Fruit fly (Drosophila melanogaster) whole organism, embryonic: ENCODE data around the gene Jarid2.

ENCODE experiments used
- Aef1 ChIP-seq: fragments of 200-800 bp; sonication (Bioruptor generic); IDR thresholded peaks from 3 replicates; pipeline ENCODE4 v1.3.6; 2022; ENCODE audit warnings: missing biosample characterization, missing genetic modification characterization
- Antp ChIP-seq: fragments of 200-800 bp; sonication (Bioruptor generic); optimal IDR thresholded peaks from 3 replicates; lab custom pipeline; 2016; ENCODE audit warnings: missing biosample characterization, missing genetic modification characterization
- CG10274 ChIP-seq: fragments of 200-800 bp; sonication (Bioruptor generic); optimal IDR thresholded peaks from 3 replicates; lab custom pipeline; 2017; ENCODE audit warnings: missing biosample characterization, mild to moderate bottlenecking, missing genetic modification characterization
- CG10565 ChIP-seq: fragments of 200-800 bp; sonication (Bioruptor generic); optimal IDR thresholded peaks from 3 replicates; lab custom pipeline; 2016; ENCODE audit warnings: missing biosample characterization, mild to moderate bottlenecking, missing genetic modification characterization
- CG10654 ChIP-seq: fragments of 200-800 bp; sonication (Bioruptor generic); optimal IDR thresholded peaks from 2 replicates; lab custom pipeline; 2016; ENCODE audit warnings: missing biosample characterization, missing genetic modification characterization
- CG11247 ChIP-seq: fragments of 200-800 bp; sonication (Bioruptor generic); IDR thresholded peaks from 2 replicates; pipeline ENCODE4 v1.3.6; 2022; ENCODE audit warnings: missing biosample characterization, missing genetic modification characterization
- CG12659 ChIP-seq: fragments of 200-800 bp; sonication (Bioruptor generic); optimal IDR thresholded peaks from 3 replicates; lab custom pipeline; 2017; ENCODE audit warnings: mild to moderate bottlenecking, missing biosample characterization, missing genetic modification reagents, missing genetic modification characterization
- CG12942 ChIP-seq: fragments of 200-800 bp; sonication (Bioruptor generic); optimal IDR thresholded peaks from 3 replicates; lab custom pipeline; 2016; ENCODE audit warnings: missing biosample characterization, missing genetic modification characterization
- CG13287 ChIP-seq: fragments of 200-800 bp; sonication (Bioruptor generic); IDR thresholded peaks from 2 replicates; pipeline ENCODE4 v1.3.6; 2022; ENCODE audit warnings: missing biosample characterization, missing genetic modification characterization; ENCODE audit not compliant: partially characterized antibody
- CG15073 ChIP-seq: fragments of 200-800 bp; sonication (Bioruptor generic); optimal IDR thresholded peaks from 2 replicates; lab custom pipeline; 2016; ENCODE audit warnings: missing biosample characterization, missing genetic modification characterization
- CG15514 ChIP-seq: fragments of 200-800 bp; sonication (Bioruptor generic); optimal IDR thresholded peaks from 3 replicates; lab custom pipeline; 2017; ENCODE audit warnings: missing biosample characterization, missing genetic modification characterization, mild to moderate bottlenecking, moderate library complexity, missing genetic modification reagents
- CG16815 ChIP-seq: fragments of 200-800 bp; sonication (Bioruptor generic); optimal IDR thresholded peaks from 3 replicates; lab custom pipeline; 2017; ENCODE audit warnings: missing biosample characterization, mild to moderate bottlenecking, missing genetic modification characterization
- CG1792 ChIP-seq: fragments of 200-800 bp; sonication (Bioruptor generic); optimal IDR thresholded peaks from 2 replicates; lab custom pipeline; 2016; ENCODE audit warnings: missing biosample characterization, missing genetic modification characterization
- CG1832 ChIP-seq: fragments of 200-800 bp; sonication (Bioruptor generic); optimal IDR thresholded peaks from 2 replicates; lab custom pipeline; 2017; ENCODE audit warnings: missing biosample characterization, mild to moderate bottlenecking, missing genetic modification characterization, inconsistent platforms
- CG2129 ChIP-seq: fragments of 200-800 bp; sonication (Bioruptor generic); IDR thresholded peaks from 2 replicates; pipeline ENCODE4 v1.3.6; 2022; ENCODE audit warnings: missing biosample characterization, missing genetic modification characterization; ENCODE audit not compliant: partially characterized antibody
- CG32767 ChIP-seq: fragments of 200-800 bp; sonication (Bioruptor generic); IDR thresholded peaks from 2 replicates; pipeline ENCODE4 v1.3.6; 2022; ENCODE audit warnings: missing biosample characterization, missing genetic modification characterization
- CG7556 ChIP-seq: fragments of 200-800 bp; sonication (Bioruptor generic); optimal IDR thresholded peaks from 2 replicates; lab custom pipeline; 2017; ENCODE audit warnings: missing biosample characterization, mild to moderate bottlenecking, missing genetic modification characterization
- CG7786 ChIP-seq: fragments of 200-800 bp; sonication (Bioruptor generic); optimal IDR thresholded peaks from 2 replicates; lab custom pipeline; 2016; ENCODE audit warnings: missing biosample characterization, missing genetic modification characterization
- CG7839 ChIP-seq: fragments of 200-800 bp; sonication (Bioruptor generic); optimal IDR thresholded peaks from 3 replicates; lab custom pipeline; 2018; ENCODE audit warnings: missing biosample characterization, mild to moderate bottlenecking, missing genetic modification characterization, moderate library complexity
- CTCF ChIP-seq: fragments of 200-800 bp; sonication (Bioruptor generic); optimal IDR thresholded peaks from 2 replicates; lab custom pipeline; 2017; ENCODE audit warnings: missing biosample characterization, mild to moderate bottlenecking, missing genetic modification characterization, moderate library complexity
- D ChIP-seq, 2 experiments: fragments of 200-800 bp in 1 of 2; fragments of >200 bp in 1 of 2; sonication (Bioruptor generic) in 1 of 2; optimal IDR thresholded peaks; 2 replicates in 1 of 2; 3 replicates in 1 of 2; lab custom pipeline; 2017; ENCODE audit warnings: mild to moderate bottlenecking in 1 of 2, missing biosample characterization in 1 of 2, missing genetic modification characterization in 1 of 2, missing genetic modification reagents in 1 of 2
- Doc2 ChIP-seq: fragments of 200-800 bp; sonication (Bioruptor generic); IDR thresholded peaks from 2 replicates; pipeline ENCODE4 v1.3.6; 2022; ENCODE audit warnings: missing biosample characterization, missing genetic modification characterization
- Doc3 ChIP-seq: fragments of 200-800 bp; sonication (Bioruptor generic); IDR thresholded peaks from 3 replicates; pipeline ENCODE4 v1.3.6; 2022; ENCODE audit warnings: missing biosample characterization, missing genetic modification characterization; ENCODE audit not compliant: partially characterized antibody
- Ets97D ChIP-seq: fragments of 200-800 bp; sonication (Bioruptor generic); optimal IDR thresholded peaks from 3 replicates; lab custom pipeline; 2016; ENCODE audit warnings: missing biosample characterization, missing genetic modification characterization
- Fer3 ChIP-seq: fragments of 200-800 bp; sonication (Bioruptor generic); optimal IDR thresholded peaks from 2 replicates; lab custom pipeline; 2018; ENCODE audit warnings: missing biosample characterization, mild to moderate bottlenecking, missing genetic modification characterization, moderate library complexity
- Oaz ChIP-seq: fragments of 200-800 bp; sonication (Bioruptor generic); IDR thresholded peaks from 2 replicates; pipeline ENCODE4 v1.3.6; 2022; ENCODE audit warnings: missing biosample characterization, missing genetic modification characterization
- Optix ChIP-seq: fragments of 200-800 bp; sonication (Bioruptor generic); IDR thresholded peaks from 3 replicates; pipeline ENCODE4 v1.3.6; 2022; ENCODE audit warnings: missing biosample characterization, missing genetic modification characterization
- Side ChIP-seq: fragments of 200-800 bp; sonication (Bioruptor generic); optimal IDR thresholded peaks from 2 replicates; lab custom pipeline; 2016; ENCODE audit warnings: missing biosample characterization, missing genetic modification characterization
- Xrp1 ChIP-seq: fragments of 200-800 bp; sonication (Bioruptor generic); IDR thresholded peaks from 2 replicates; pipeline ENCODE4 v1.3.6; 2022; ENCODE audit warnings: missing biosample characterization, missing genetic modification characterization
- gcm ChIP-seq: fragments of 200-800 bp; sonication (Bioruptor generic); optimal IDR thresholded peaks from 2 replicates; lab custom pipeline; 2019; ENCODE audit warnings: missing biosample characterization, mild to moderate bottlenecking, missing genetic modification characterization, moderate library complexity
- gfzf ChIP-seq: fragments of 200-800 bp; sonication (Bioruptor generic); optimal IDR thresholded peaks from 2 replicates; lab custom pipeline; 2016; ENCODE audit warnings: missing biosample characterization, mild to moderate bottlenecking, missing genetic modification characterization, moderate library complexity
- gt ChIP-seq: fragments of 200-800 bp; sonication (Bioruptor generic); IDR thresholded peaks from 2 replicates; pipeline ENCODE4 v1.3.6; 2022; ENCODE audit warnings: missing biosample characterization, missing genetic modification characterization
- jing ChIP-seq: fragments of 200-800 bp; sonication (Bioruptor generic); optimal IDR thresholded peaks from 2 replicates; lab custom pipeline; 2018; ENCODE audit warnings: missing biosample characterization, mild to moderate bottlenecking, missing genetic modification characterization
- jumu ChIP-seq: fragments of 200-800 bp; sonication (Bioruptor generic); optimal IDR thresholded peaks from 3 replicates; lab custom pipeline; 2016; ENCODE audit warnings: missing biosample characterization, missing genetic modification characterization
- lab ChIP-seq: fragments of 200-800 bp; sonication (Bioruptor generic); optimal IDR thresholded peaks from 3 replicates; lab custom pipeline; 2017; ENCODE audit warnings: missing biosample characterization, missing genetic modification characterization, mild to moderate bottlenecking, moderate library complexity, missing genetic modification reagents
- mam ChIP-seq: fragments of 200-800 bp; sonication (Bioruptor generic); optimal IDR thresholded peaks from 3 replicates; lab custom pipeline; 2016; ENCODE audit warnings: missing biosample characterization, missing genetic modification characterization
- peb ChIP-seq: fragments of 200-800 bp; sonication (Bioruptor generic); IDR thresholded peaks from 2 replicates; pipeline ENCODE4 v1.3.6; 2022; ENCODE audit warnings: missing biosample characterization, missing genetic modification characterization
- pfk ChIP-seq: fragments of 200-800 bp; sonication (Bioruptor generic); optimal IDR thresholded peaks from 2 replicates; lab custom pipeline; 2018; ENCODE audit warnings: missing biosample characterization, mild to moderate bottlenecking, missing genetic modification characterization, moderate library complexity
- pita ChIP-seq: fragments of 200-800 bp; sonication (Bioruptor generic); optimal IDR thresholded peaks from 2 replicates; lab custom pipeline; 2017; ENCODE audit warnings: missing biosample characterization, mild to moderate bottlenecking, missing genetic modification characterization
- sisA ChIP-seq: fragments of 200-800 bp; sonication (Bioruptor generic); IDR thresholded peaks from 2 replicates; pipeline ENCODE4 v1.3.6; 2022; ENCODE audit warnings: missing biosample characterization, missing genetic modification characterization
- sr ChIP-seq: fragments of 200-800 bp; sonication (Bioruptor generic); IDR thresholded peaks from 3 replicates; pipeline ENCODE4 v1.3.6; 2022; ENCODE audit warnings: missing biosample characterization, missing genetic modification characterization
- sug ChIP-seq: fragments of 200-800 bp; optimal IDR thresholded peaks from 2 replicates; lab custom pipeline; 2019; ENCODE audit warnings: missing biosample characterization, mild to moderate bottlenecking, missing genetic modification characterization, moderate library complexity
- tap ChIP-seq: fragments of 200-800 bp; optimal IDR thresholded peaks from 3 replicates; lab custom pipeline; 2019; ENCODE audit warnings: missing biosample characterization, mild to moderate bottlenecking, missing genetic modification characterization, moderate library complexity
- tin ChIP-seq: fragments of 200-800 bp; sonication (Bioruptor generic); optimal IDR thresholded peaks from 3 replicates; lab custom pipeline; 2016; ENCODE audit warnings: missing biosample characterization, missing genetic modification characterization
- tll ChIP-seq, 2 experiments: fragments of 200-800 bp in 1 of 2; fragments of >200 bp in 1 of 2; sonication (Bioruptor generic) in 1 of 2; optimal IDR thresholded peaks; 2 replicates each; lab custom pipeline; 2017 to 2019; ENCODE audit warnings: missing biosample characterization in 2 of 2, missing genetic modification characterization in 2 of 2, mild to moderate bottlenecking in 1 of 2, moderate library complexity in 1 of 2
- toy ChIP-seq: fragments of 200-800 bp; sonication (Bioruptor generic); IDR thresholded peaks from 2 replicates; pipeline ENCODE4 v1.3.6; 2022; ENCODE audit warnings: missing biosample characterization, missing genetic modification characterization
- tup ChIP-seq: fragments of 200-800 bp; sonication (Bioruptor generic); optimal IDR thresholded peaks from 2 replicates; lab custom pipeline; 2016; ENCODE audit warnings: missing biosample characterization, mild to moderate bottlenecking, missing genetic modification characterization, moderate library complexity
- twi ChIP-seq: fragments of 200-800 bp; optimal IDR thresholded peaks from 2 replicates; lab custom pipeline; 2019; ENCODE audit warnings: missing biosample characterization, mild to moderate bottlenecking, missing genetic modification characterization, moderate library complexity
- vnd ChIP-seq: fragments of 200-800 bp; sonication (Bioruptor generic); IDR thresholded peaks from 3 replicates; pipeline ENCODE4 v1.3.6; 2022; ENCODE audit warnings: missing biosample characterization, missing genetic modification characterization; ENCODE audit not compliant: partially characterized antibody
- zen ChIP-seq: fragments of 200-800 bp; sonication (Bioruptor generic); optimal IDR thresholded peaks from 3 replicates; lab custom pipeline; 2018; ENCODE audit warnings: missing biosample characterization, mild to moderate bottlenecking, missing genetic modification characterization, moderate library complexity

Gene Jarid2

dm6 chr3L:9457619-9458092 is 19.2 kb upstream of the Jarid2 start, which contains the start of gene CG3437 (continued):
- TF ChIP-seq tin (peak; percentile 98), CG15073 (peak; percentile 89), sr (peak; percentile 98), CG7786 (GFP tag; lab: Kevin White, UChicago) (peak; percentile 99), mam (GFP tag; lab: Kevin White, UChicago) (peak; percentile 99), D (optimal IDR thresholded peaks at IDR 0.05; lab: Kevin White, UChicago) (no peak), D (GFP tag; optimal IDR thresholded peaks at IDR 0.05; lab: Kevin White, UChicago) (peak; percentile 98), zen (peak; percentile 99), CG13287 (GFP tag; lab: Robert Waterston, UW) (peak; percentile 58; the same call in 1 of the 2 replicates), CG16815 (peak; percentile 98), peb (GFP tag; lab: Robert Waterston, UW) (peak; percentile 98), Antp (GFP tag; lab: Kevin White, UChicago) (peak; percentile 99), pita (GFP tag; lab: Kevin White, UChicago) (no peak), twi (tag; lab: Kevin White, UChicago) (peak; percentile 93), CTCF (GFP tag; lab: Kevin White, UChicago) (peak; percentile 76), CG7839 (tag; lab: Kevin White, UChicago) (peak; percentile 99), pfk (GFP tag; lab: Kevin White, UChicago) (peak; percentile 79), Optix (peak; percentile 99), sug (tag; lab: Kevin White, UChicago) (peak; percentile 97), CG10565 (GFP tag; lab: Kevin White, UChicago) (peak; percentile 92), Xrp1 (GFP tag; lab: Robert Waterston, UW) (peak; percentile 100), gcm (GFP tag; lab: Kevin White, UChicago) (peak; percentile 97), CG12942 (GFP tag; lab: Kevin White, UChicago) (peak; percentile 98), vnd (0 out of 3 replicates have a peak, but pooled peaks have one; percentile 29), Fer3 (tag; lab: Kevin White, UChicago) (peak; percentile 99), Ets97D (GFP tag; lab: Kevin White, UChicago) (peak; percentile 94), CG1832 (GFP tag; lab: Kevin White, UChicago) (no peak), CG2129 (GFP tag; lab: Robert Waterston, UW) (0 out of 2 replicates have a peak, but pooled peaks have one; percentile 11), tll (GFP tag; optimal IDR thresholded peaks at IDR 0.05; lab: Kevin White, UChicago) (peak in 1 of 2 experiments; percentile 84), CG15514 (GFP tag; lab: Kevin White, UChicago) (peak; percentile 95), gfzf (GFP tag; lab: Kevin White, UChicago) (peak; percentile 39), CG1792 (GFP tag; lab: Kevin White, UChicago) (peak; percentile 97), Aef1 (peak; percentile 99), toy (GFP tag; lab: Robert Waterston, UW) (peak; percentile 98), gt (GFP tag; lab: Robert Waterston, UW) (peak; percentile 99), CG32767 (peak; percentile 98), Doc3 (GFP tag; lab: Robert Waterston, UW) (no peak), sisA (peak; percentile 99), jumu (peak; percentile 99), tap (tag; lab: Kevin White, UChicago) (peak; percentile 94), CG10654 (peak; percentile 98), CG7556 (GFP tag; lab: Kevin White, UChicago) (peak; percentile 98), Side (GFP tag; lab: Kevin White, UChicago) (peak; percentile 99), Oaz (GFP tag; lab: Robert Waterston, UW) (peak; percentile 98), lab (peak; percentile 100), CG12659 (GFP tag; lab: Kevin White, UChicago) (peak; percentile 99), CG10274 (peak; percentile 93), Doc2 (GFP tag; lab: Robert Waterston, UW) (peak; percentile 98), jing (GFP tag; lab: Kevin White, UChicago) (peak; percentile 97), CG11247 (GFP tag; lab: Robert Waterston, UW) (peak; percentile 99), tup (GFP tag; lab: Kevin White, UChicago) (peak; percentile 97)
